Fruit fly (Drosophila melanogaster) whole organism, embryonic: ENCODE results near the gene dnc.
A peak's percentile ranks its signal among the peaks of the same experiment; 100 is the strongest.

Source experiments
- Atf-2 ChIP-seq: fragments of 200-800 bp; sonication (Bioruptor generic); optimal IDR thresholded peaks from 2 replicates; lab custom pipeline; 2016; ENCODE audit warnings: missing biosample characterization, missing genetic modification characterization
- CG10543 ChIP-seq: fragments of 200-800 bp; sonication (Bioruptor generic); optimal IDR thresholded peaks from 3 replicates; lab custom pipeline; 2017; ENCODE audit warnings: missing biosample characterization, mild to moderate bottlenecking, missing genetic modification characterization, moderate library complexity
- CG13424 ChIP-seq: fragments of 200-800 bp; sonication (Bioruptor generic); optimal IDR thresholded peaks from 2 replicates; lab custom pipeline; 2019; ENCODE audit warnings: missing biosample characterization, mild to moderate bottlenecking, missing genetic modification characterization, moderate library complexity
- CG17186 ChIP-seq: fragments of 200-800 bp; sonication (Bioruptor generic); optimal IDR thresholded peaks from 3 replicates; lab custom pipeline; 2017; ENCODE audit warnings: missing biosample characterization, missing genetic modification reagents, missing genetic modification characterization
- CG17359 ChIP-seq: fragments of 200-800 bp; sonication (Bioruptor generic); optimal IDR thresholded peaks from 3 replicates; lab custom pipeline; 2018; ENCODE audit warnings: missing biosample characterization, mild to moderate bottlenecking, missing genetic modification characterization, moderate library complexity
- CG17802 ChIP-seq: fragments of 200-800 bp; sonication (Bioruptor generic); optimal IDR thresholded peaks from 2 replicates; lab custom pipeline; 2018; ENCODE audit warnings: missing biosample characterization, mild to moderate bottlenecking, missing genetic modification characterization, moderate library complexity
- CG34376 ChIP-seq: fragments of 200-800 bp; sonication (Bioruptor generic); optimal IDR thresholded peaks from 2 replicates; lab custom pipeline; 2018; ENCODE audit warnings: missing biosample characterization, mild to moderate bottlenecking, missing genetic modification characterization
- CG8290 ChIP-seq, 3 experiments: fragments of 200-800 bp; sonication (Bioruptor generic); optimal IDR thresholded peaks; 2 replicates each; lab custom pipeline; 2016 to 2019; ENCODE audit warnings: missing biosample characterization in 3 of 3, missing genetic modification characterization in 3 of 3, mild to moderate bottlenecking in 2 of 3, moderate library complexity in 1 of 3
- CG9817 ChIP-seq: fragments of 200-800 bp; sonication (Bioruptor generic); optimal IDR thresholded peaks from 2 replicates; lab custom pipeline; 2018; ENCODE audit warnings: missing biosample characterization, mild to moderate bottlenecking, missing genetic modification characterization, moderate library complexity
- CTCF ChIP-seq: fragments of 200-800 bp; sonication (Bioruptor generic); optimal IDR thresholded peaks from 2 replicates; lab custom pipeline; 2017; ENCODE audit warnings: missing biosample characterization, mild to moderate bottlenecking, missing genetic modification characterization, moderate library complexity
- Dp ChIP-seq: fragments of 200-800 bp; sonication (Bioruptor generic); optimal IDR thresholded peaks from 2 replicates; lab custom pipeline; 2018; ENCODE audit warnings: missing biosample characterization, mild to moderate bottlenecking, missing genetic modification characterization, moderate library complexity
- E2f2 ChIP-seq: fragments of 200-800 bp; sonication (Bioruptor generic); IDR thresholded peaks from 2 replicates; pipeline ENCODE4 v1.3.6; 2022; ENCODE audit warnings: missing biosample characterization, missing genetic modification characterization
- Ets97D ChIP-seq: fragments of 200-800 bp; sonication (Bioruptor generic); optimal IDR thresholded peaks from 3 replicates; lab custom pipeline; 2016; ENCODE audit warnings: missing biosample characterization, missing genetic modification characterization
- Hmr ChIP-seq: fragments of 200-800 bp; sonication (Bioruptor generic); optimal IDR thresholded peaks from 3 replicates; lab custom pipeline; 2017; ENCODE audit warnings: mild to moderate bottlenecking, missing biosample characterization, missing genetic modification reagents, missing genetic modification characterization
- Hr51 ChIP-seq, 2 experiments: fragments of 200-800 bp; sonication (Bioruptor generic); optimal IDR thresholded peaks; 2 replicates in 1 of 2; 3 replicates in 1 of 2; lab custom pipeline; 2016 to 2018; ENCODE audit warnings: missing biosample characterization in 2 of 2, missing genetic modification characterization in 2 of 2, mild to moderate bottlenecking in 1 of 2, moderate library complexity in 1 of 2
- Hsf ChIP-seq: fragments of 200-800 bp; sonication (Bioruptor generic); optimal IDR thresholded peaks from 3 replicates; lab custom pipeline; 2016; ENCODE audit warnings: missing biosample characterization, missing genetic modification characterization
- Lhr ChIP-seq: fragments of 200-800 bp; sonication (Bioruptor generic); optimal IDR thresholded peaks from 3 replicates; lab custom pipeline; 2017; ENCODE audit warnings: mild to moderate bottlenecking, missing biosample characterization, missing genetic modification reagents, missing genetic modification characterization
- MBD-R2 ChIP-seq: fragments of 200-800 bp; sonication (Bioruptor generic); IDR thresholded peaks from 2 replicates; pipeline ENCODE4 v1.3.6; 2022; ENCODE audit warnings: missing biosample characterization, missing genetic modification characterization
- Med ChIP-seq: fragments of 200-800 bp; sonication (Bioruptor generic); peaks from one replicate; lab custom pipeline; 2016; ENCODE audit warnings: missing biosample characterization, missing genetic modification characterization, mild to moderate bottlenecking, inconsistent platforms, moderate library complexity
- Meics ChIP-seq: fragments of 200-800 bp; sonication (Bioruptor generic); optimal IDR thresholded peaks from 2 replicates; lab custom pipeline; 2017; ENCODE audit warnings: missing biosample characterization, mild to moderate bottlenecking, missing genetic modification characterization
- Myb ChIP-seq: fragments of 200-800 bp; sonication (Bioruptor generic); optimal IDR thresholded peaks from 2 replicates; lab custom pipeline; 2016; ENCODE audit warnings: missing biosample characterization, missing genetic modification characterization
- Oli ChIP-seq: fragments of 200-800 bp; sonication (Bioruptor generic); optimal IDR thresholded peaks from 2 replicates; lab custom pipeline; 2018; ENCODE audit warnings: missing biosample characterization, mild to moderate bottlenecking, missing genetic modification characterization, moderate library complexity
- Ravus ChIP-seq: fragments of 200-800 bp; sonication (Bioruptor generic); IDR thresholded peaks from 2 replicates; pipeline ENCODE4 v1.3.6; 2022; ENCODE audit warnings: missing biosample characterization, missing genetic modification characterization
- Sox100B ChIP-seq: fragments of 200-800 bp; sonication (Bioruptor generic); optimal IDR thresholded peaks from 3 replicates; lab custom pipeline; 2018; ENCODE audit warnings: missing biosample characterization, mild to moderate bottlenecking, missing genetic modification characterization
- Sry-δ ChIP-seq: fragments of 200-800 bp; sonication (Bioruptor generic); optimal IDR thresholded peaks from 2 replicates; lab custom pipeline; 2016; ENCODE audit warnings: missing biosample characterization, missing genetic modification characterization
- Tbp ChIP-seq: fragments of >200 bp; optimal IDR thresholded peaks from 2 replicates; lab custom pipeline; 2018; ENCODE audit warnings: missing biosample characterization, missing genetic modification characterization
- bsh ChIP-seq, 2 experiments: fragments of 200-800 bp; sonication (Bioruptor generic); optimal IDR thresholded peaks; 2 replicates each; lab custom pipeline; 2017 to 2018; ENCODE audit warnings: mild to moderate bottlenecking in 2 of 2, missing biosample characterization in 2 of 2, missing genetic modification characterization in 2 of 2, moderate library complexity in 1 of 2
- chn ChIP-seq: fragments of 200-800 bp; sonication (Bioruptor generic); optimal IDR thresholded peaks from 2 replicates; lab custom pipeline; 2016; ENCODE audit warnings: missing biosample characterization, missing genetic modification characterization
- ewg ChIP-seq: fragments of 200-800 bp; sonication (Bioruptor generic); optimal IDR thresholded peaks from 3 replicates; lab custom pipeline; 2017; ENCODE audit warnings: mild to moderate bottlenecking, missing biosample characterization, missing genetic modification reagents, missing genetic modification characterization
- exex ChIP-seq: fragments of 200-800 bp; sonication (Bioruptor generic); optimal IDR thresholded peaks from 4 replicates; lab custom pipeline; 2018; ENCODE audit warnings: missing biosample characterization, mild to moderate bottlenecking, missing genetic modification characterization, moderate library complexity
- grn ChIP-seq: fragments of 200-800 bp; sonication (Bioruptor generic); optimal IDR thresholded peaks from 3 replicates; lab custom pipeline; 2017; ENCODE audit warnings: missing biosample characterization, missing genetic modification characterization
- lilli ChIP-seq: fragments of 200-800 bp; sonication (Bioruptor generic); optimal IDR thresholded peaks from 3 replicates; lab custom pipeline; 2016; ENCODE audit warnings: missing biosample characterization, missing genetic modification characterization
- lola ChIP-seq, 3 experiments: fragments of >200 bp in 2 of 3; fragments of 200-800 bp in 1 of 3; sonication (Bioruptor generic) in 1 of 3; optimal IDR thresholded peaks; 2 replicates each; lab custom pipeline; 2017 to 2019; ENCODE audit warnings: missing biosample characterization in 3 of 3, missing genetic modification characterization in 3 of 3, mild to moderate bottlenecking in 1 of 3, moderate library complexity in 1 of 3
- mirr ChIP-seq: fragments of 200-800 bp; sonication (Bioruptor generic); optimal IDR thresholded peaks from 3 replicates; lab custom pipeline; 2018; ENCODE audit warnings: missing biosample characterization, mild to moderate bottlenecking, missing genetic modification characterization
- nerfin-1 ChIP-seq: fragments of 200-800 bp; sonication (Bioruptor generic); optimal IDR thresholded peaks from 3 replicates; lab custom pipeline; 2019; ENCODE audit warnings: missing biosample characterization, mild to moderate bottlenecking, missing genetic modification characterization, moderate library complexity
- onecut ChIP-seq: fragments of 200-800 bp; sonication (Bioruptor generic); IDR thresholded peaks from 2 replicates; pipeline ENCODE4 v1.3.6; 2022; ENCODE audit warnings: missing biosample characterization, missing genetic modification characterization
- pzg ChIP-seq: fragments of 200-800 bp; sonication (Bioruptor generic); optimal IDR thresholded peaks from 3 replicates; lab custom pipeline; 2018; ENCODE audit warnings: missing biosample characterization, mild to moderate bottlenecking, missing genetic modification characterization, moderate library complexity
- row ChIP-seq: fragments of 200-800 bp; sonication (Bioruptor generic); IDR thresholded peaks from 3 replicates; pipeline ENCODE4 v1.3.6; 2022; ENCODE audit warnings: missing biosample characterization, missing genetic modification characterization
- sc ChIP-seq, 3 experiments: fragments of >200 bp in 2 of 3; fragments of 200-800 bp in 1 of 3; sonication (Bioruptor generic) in 1 of 3; optimal IDR thresholded peaks; 2 replicates in 2 of 3; 3 replicates in 1 of 3; lab custom pipeline; 2017; ENCODE audit warnings: mild to moderate bottlenecking in 1 of 3, missing biosample characterization in 1 of 3, missing genetic modification characterization in 1 of 3, missing genetic modification reagents in 1 of 3
- slbo ChIP-seq: fragments of 200-800 bp; sonication (Bioruptor generic); IDR thresholded peaks from 2 replicates; pipeline ENCODE4 v1.3.6; 2022; ENCODE audit warnings: missing biosample characterization, missing genetic modification characterization
- so ChIP-seq: fragments of 200-800 bp; sonication (Bioruptor generic); IDR thresholded peaks from 3 replicates; pipeline ENCODE4 v1.3.6; 2022; ENCODE audit warnings: missing biosample characterization, missing genetic modification characterization
- sob ChIP-seq: fragments of 200-800 bp; sonication (Bioruptor generic); IDR thresholded peaks from 2 replicates; pipeline ENCODE4 v1.3.6; 2022; ENCODE audit warnings: missing biosample characterization, missing genetic modification characterization
- sqz ChIP-seq: fragments of 200-800 bp; sonication (Bioruptor generic); optimal IDR thresholded peaks from 3 replicates; lab custom pipeline; 2018; ENCODE audit warnings: missing biosample characterization, mild to moderate bottlenecking, missing genetic modification characterization

dnc gene

DNA sequence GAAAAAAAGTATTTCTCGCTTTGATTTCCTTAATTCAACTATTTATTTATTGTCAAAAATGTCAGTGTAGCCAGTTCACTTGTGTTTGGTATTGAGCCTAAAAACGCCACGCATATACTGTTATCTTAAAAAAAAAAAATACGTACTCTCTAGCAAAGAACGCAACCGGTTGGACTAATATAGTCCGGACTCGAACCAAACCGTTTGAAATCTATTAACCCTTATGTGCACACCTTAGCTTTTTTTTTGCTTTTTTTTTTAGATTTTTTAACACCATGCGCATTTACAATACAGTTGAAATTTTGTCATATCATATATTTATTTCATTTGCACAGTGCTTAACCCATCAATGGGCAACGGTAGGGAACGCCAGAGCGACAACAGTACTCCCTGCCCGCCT, 3.2 kb upstream of the dnc start, which contains the start of gene CG18508 (continued):
- peak; percentile 17 for TF ChIP-seq Hsf (GFP tag; lab: Kevin White, UChicago)
- TF ChIP-seq CG13424 (tag; lab: Kevin White, UChicago) = peak; percentile 14
- no peak for TF ChIP-seq Tbp (GFP tag; lab: Kevin White, UChicago)
- peak; percentile 36 for TF ChIP-seq slbo (GFP tag; lab: Robert Waterston, UW)
- TF ChIP-seq Sry-δ (GFP tag; lab: Kevin White, UChicago) = peak; percentile 29
- TF ChIP-seq Ets97D (GFP tag; lab: Kevin White, UChicago) = peak; percentile 72
- peak; percentile 63 for TF ChIP-seq Myb
- TF ChIP-seq Med = peak; percentile 57
- peak; percentile 71 for TF ChIP-seq Lhr (GFP tag; lab: Kevin White, UChicago)
- TF ChIP-seq sob (GFP tag; lab: Robert Waterston, UW) = peak; percentile 26; the same call in 1 of the 2 replicates
- TF ChIP-seq chn (GFP tag; lab: Kevin White, UChicago) = no peak
- no peak for TF ChIP-seq Atf-2 (GFP tag; lab: Kevin White, UChicago)
- TF ChIP-seq CG9817 (tag; lab: Kevin White, UChicago) = peak; percentile 15
- TF ChIP-seq row = peak; percentile 77
- peak; percentile 49 for TF ChIP-seq Hmr (GFP tag; lab: Kevin White, UChicago)
- peak; percentile 28 for TF ChIP-seq lilli (GFP tag; lab: Kevin White, UChicago)
- no peak for TF ChIP-seq grn

DNA sequence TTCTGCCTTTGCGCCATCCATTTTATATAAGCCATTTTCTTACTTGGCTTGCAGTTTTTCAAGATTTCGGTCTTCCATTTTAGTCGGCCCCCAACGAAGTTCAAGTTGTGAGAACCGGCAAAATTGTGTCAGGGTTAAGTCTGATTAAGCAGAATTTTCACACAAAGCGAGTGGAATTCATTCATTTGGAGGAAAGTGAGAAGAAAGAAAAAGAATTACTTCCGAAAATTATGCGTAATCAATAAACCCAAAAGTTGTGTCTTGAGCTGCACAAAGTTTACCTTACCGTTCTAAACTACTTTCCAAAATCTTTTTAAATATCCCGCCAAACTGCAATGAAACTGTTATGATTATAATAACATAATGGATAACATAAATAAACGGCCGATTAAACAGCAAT, 1.9 kb upstream of the dnc start, which contains the start of gene Fcp3C:
Fcp3C (minus strand) TSS at position 101 of the 400 bp plus-strand sequence.
- TF ChIP-seq Sox100B (GFP tag; lab: Kevin White, UChicago) (no peak), mirr (GFP tag; lab: Kevin White, UChicago) (no peak), lola (GFP tag; optimal IDR thresholded peaks at IDR 0.05; lab: Kevin White, UChicago) (no peak), onecut (no peak), so (GFP tag; lab: Robert Waterston, UW) (no peak), Hr51 (GFP tag; optimal IDR thresholded peaks at IDR 0.05; lab: Kevin White, UChicago) (no peak), Ravus (GFP tag; lab: Robert Waterston, UW) (no peak), ewg (no peak), Hsf (GFP tag; lab: Kevin White, UChicago) (no peak)

dm6 chrX:3174881-3175874, 1.1 kb upstream of the dnc start, which contains the start of gene CG3939:
TSS of gene CG3939 (plus strand) at chrX:3175018.
- TF ChIP-seq slbo (GFP tag; lab: Robert Waterston, UW) (0 out of 2 replicates have a peak, but pooled peaks have one; percentile 4), bsh (GFP tag; optimal IDR thresholded peaks at IDR 0.05; lab: Kevin White, UChicago) (peak in 1 of 2 experiments; percentile 45), MBD-R2 (GFP tag; lab: Robert Waterston, UW) (0 out of 2 replicates have a peak, but pooled peaks have one; percentile 9), Dp (peak; percentile 64), E2f2 (GFP tag; lab: Robert Waterston, UW) (peak; percentile 76), nerfin-1 (tag; lab: Kevin White, UChicago) (no peak), Meics (GFP tag; lab: Kevin White, UChicago) (peak; percentile 98), Oli (tag; lab: Kevin White, UChicago) (no peak), CG8290 (GFP tag; optimal IDR thresholded peaks at IDR 0.05; lab: Kevin White, UChicago) (peak; percentile 11), CG8290 (tag; optimal IDR thresholded peaks at IDR 0.05; lab: Kevin White, UChicago) (no peak), CG17802 (tag; lab: Kevin White, UChicago) (no peak), CG10543 (GFP tag; lab: Kevin White, UChicago) (peak; percentile 18), grn (peak; percentile 80), sc (optimal IDR thresholded peaks at IDR 0.05; lab: Kevin White, UChicago) (no peak), sc (GFP tag; optimal IDR thresholded peaks at IDR 0.05; lab: Kevin White, UChicago) (no peak), CTCF (GFP tag; lab: Kevin White, UChicago) (peak; percentile 1), row (peak; percentile 26; the same call in 1 of the 3 replicates), sqz (peak; percentile 30), CG17359 (tag; lab: Kevin White, UChicago) (peak; percentile 56), CG17186 (GFP tag; lab: Kevin White, UChicago) (peak; percentile 99), exex (tag; lab: Kevin White, UChicago) (peak; percentile 53), pzg (GFP tag; lab: Kevin White, UChicago) (peak; percentile 17), CG34376 (GFP tag; lab: Kevin White, UChicago) (peak; percentile 36)
